Fruit fly (Drosophila melanogaster): Measurements from ENCODE around the gene CG42752.

Gene CG42752

DNA sequence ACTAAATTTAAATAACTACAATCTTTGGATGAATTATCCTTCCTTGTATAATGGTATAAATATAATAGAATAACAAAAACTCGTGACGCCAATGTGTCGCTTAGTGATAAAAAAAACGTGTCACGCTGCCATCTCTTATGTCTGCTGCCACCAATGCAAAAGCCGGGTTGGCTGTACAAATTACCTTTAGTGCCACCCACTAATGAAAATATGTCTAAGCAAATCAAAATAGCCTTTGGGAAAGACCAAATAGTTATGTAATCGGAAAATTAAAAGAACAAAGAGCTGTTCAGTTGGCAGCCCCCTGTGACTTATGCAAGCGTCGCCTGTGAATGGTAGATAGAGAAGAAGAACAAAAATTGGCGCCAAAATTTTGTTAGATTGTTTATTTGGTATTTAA is 50.5 kb downstream of the CG42752 start, which contains the start of gene CG10336 (continued):
- TF ChIP-seq CG6854 (GFP tag; optimal IDR thresholded peaks at IDR 0.05) (no peak), kah (GFP tag; optimal IDR thresholded peaks at IDR 0.05) (no peak), CG14860 (GFP tag; IDR thresholded peaks at IDR 0.05; ENCODE audit: partially characterized antibody) (no peak; the same call in 2 of the 3 replicates), HLHmδ (GFP tag; optimal IDR thresholded peaks at IDR 0.05) (no peak), unc-4 (GFP tag; IDR thresholded peaks at IDR 0.05; ENCODE audit: partially characterized antibody) (peak; percentile 39; the same call in 1 of the 2 replicates), TFAM (GFP tag; optimal IDR thresholded peaks at IDR 0.05) (no peak), CG9215 (GFP tag; IDR thresholded peaks at IDR 0.05) (no peak), CG17568 (GFP tag; optimal IDR thresholded peaks at IDR 0.05) (no peak), ase (GFP tag; IDR thresholded peaks at IDR 0.05) (no peak), HLH54F (GFP tag; optimal IDR thresholded peaks at IDR 0.05) (no peak), CG1529 (GFP tag; optimal IDR thresholded peaks at IDR 0.05) (no peak), insv (GFP tag; optimal IDR thresholded peaks at IDR 0.05) (no peak), BEAF-32 (GFP tag; optimal IDR thresholded peaks at IDR 0.05) (peak; percentile 16), crol (GFP tag; IDR thresholded peaks at IDR 0.05) (no peak), toy (GFP tag; IDR thresholded peaks at IDR 0.05) (no peak), ewg (GFP tag; optimal IDR thresholded peaks at IDR 0.05) (no peak), fu2 (GFP tag; optimal IDR thresholded peaks at IDR 0.05) (no peak), HmgD (GFP tag; optimal IDR thresholded peaks at IDR 0.05) (no peak), pnt (GFP tag; optimal IDR thresholded peaks at IDR 0.05) (no peak), CG2199 (GFP tag; IDR thresholded peaks at IDR 0.05) (no peak), MBD-R2 (GFP tag; IDR thresholded peaks at IDR 0.05) (peak; percentile 74), CG11560 (tag; IDR thresholded peaks at IDR 0.05) (no peak), wor (GFP tag; IDR thresholded peaks at IDR 0.05) (no peak), B-H2 (GFP tag; optimal IDR thresholded peaks at IDR 0.05) (no peak), Six4 (GFP tag; optimal IDR thresholded peaks at IDR 0.05) (no peak), inv (GFP tag; IDR thresholded peaks at IDR 0.05; ENCODE audit: partially characterized antibody) (peak; percentile 61), row (GFP tag; IDR thresholded peaks at IDR 0.05) (peak; percentile 74), gcm (GFP tag; optimal IDR thresholded peaks at IDR 0.05) (no peak), ssp (GFP tag; IDR thresholded peaks at IDR 0.05) (no peak), vvl (GFP tag; IDR thresholded peaks at IDR 0.05) (peak; percentile 48), az2 (GFP tag; optimal IDR thresholded peaks at IDR 0.05) (no peak), nerfin-2 (GFP tag; IDR thresholded peaks at IDR 0.05; ENCODE audit: partially characterized antibody) (no peak), Hmr (GFP tag; optimal IDR thresholded peaks at IDR 0.05) (no peak), klu (GFP tag; IDR thresholded peaks at IDR 0.05) (no peak), dan (GFP tag; IDR thresholded peaks at IDR 0.05) (no peak), CG12769 (tag; optimal IDR thresholded peaks at IDR 0.05) (no peak), corto (GFP tag; optimal IDR thresholded peaks at IDR 0.05) (no peak), CG14965 (GFP tag; optimal IDR thresholded peaks at IDR 0.05; ENCODE audit: borderline replicate concordance) (no peak), dati (GFP tag; IDR thresholded peaks at IDR 0.05) (no peak), Dp (GFP tag; optimal IDR thresholded peaks at IDR 0.05) (peak; percentile 89), CG32532 (GFP tag; IDR thresholded peaks at IDR 0.05) (0 out of 2 replicates have a peak, but pooled peaks have one; percentile 12), CG2678 (tag; optimal IDR thresholded peaks at IDR 0.05) (no peak), CG14710 (tag; optimal IDR thresholded peaks at IDR 0.05) (peak; percentile 21), bab2 (GFP tag; optimal IDR thresholded peaks at IDR 0.05) (no peak), CG2129 (GFP tag; IDR thresholded peaks at IDR 0.05; ENCODE audit: partially characterized antibody) (peak; percentile 42), CG17612 (GFP tag; IDR thresholded peaks at IDR 0.05) (no peak), CG12942 (GFP tag; optimal IDR thresholded peaks at IDR 0.05) (no peak), CG10147 (GFP tag; optimal IDR thresholded peaks at IDR 0.05) (no peak), CG17802 (tag; optimal IDR thresholded peaks at IDR 0.05) (no peak), trem (tag; optimal IDR thresholded peaks at IDR 0.05) (peak; percentile 98), hbn (GFP tag; IDR thresholded peaks at IDR 0.05; ENCODE audit: partially characterized antibody) (peak; percentile 59), Hr39 (optimal IDR thresholded peaks at IDR 0.05) (no peak)

Measured in whole organism, embryonic.